Fruit fly (Drosophila melanogaster) whole organism, embryonic: Measurements from ENCODE around the gene CG13127.

ENCODE experiments used
- CG4854 ChIP-seq: fragments of 200-800 bp; sonication (Bioruptor generic); optimal IDR thresholded peaks from 2 replicates; lab custom pipeline; 2016; ENCODE audit warnings: missing biosample characterization, missing genetic modification characterization, inconsistent platforms
- CG7556 ChIP-seq: fragments of 200-800 bp; sonication (Bioruptor generic); optimal IDR thresholded peaks from 2 replicates; lab custom pipeline; 2017; ENCODE audit warnings: missing biosample characterization, mild to moderate bottlenecking, missing genetic modification characterization
- Dfd ChIP-seq, 2 experiments: fragments of >200 bp; optimal IDR thresholded peaks; 2 replicates each; lab custom pipeline; 2017; ENCODE audit warnings: missing biosample characterization in 2 of 2, missing genetic modification characterization in 2 of 2
- Hr78 ChIP-seq, 2 experiments: fragments of 200-800 bp in 1 of 2; fragments of >200 bp in 1 of 2; sonication (Bioruptor generic) in 1 of 2; optimal IDR thresholded peaks; 2 replicates each; lab custom pipeline; 2017 to 2019; ENCODE audit warnings: missing biosample characterization in 2 of 2, missing genetic modification characterization in 2 of 2, mild to moderate bottlenecking in 1 of 2, moderate library complexity in 1 of 2
- Med ChIP-seq: fragments of 200-800 bp; sonication (Bioruptor generic); peaks from one replicate; lab custom pipeline; 2016; ENCODE audit warnings: missing biosample characterization, missing genetic modification characterization, mild to moderate bottlenecking, inconsistent platforms, moderate library complexity
- eve ChIP-seq, 2 experiments: fragments of >200 bp; optimal IDR thresholded peaks; 2 replicates each; lab custom pipeline; 2017; ENCODE audit warnings: missing biosample characterization in 2 of 2, missing genetic modification characterization in 2 of 2
- ewg ChIP-seq: fragments of 200-800 bp; sonication (Bioruptor generic); optimal IDR thresholded peaks from 3 replicates; lab custom pipeline; 2017; ENCODE audit warnings: mild to moderate bottlenecking, missing biosample characterization, missing genetic modification reagents, missing genetic modification characterization
- gfzf ChIP-seq: fragments of 200-800 bp; sonication (Bioruptor generic); optimal IDR thresholded peaks from 2 replicates; lab custom pipeline; 2016; ENCODE audit warnings: missing biosample characterization, mild to moderate bottlenecking, missing genetic modification characterization, moderate library complexity
- pfk ChIP-seq: fragments of 200-800 bp; sonication (Bioruptor generic); optimal IDR thresholded peaks from 2 replicates; lab custom pipeline; 2018; ENCODE audit warnings: missing biosample characterization, mild to moderate bottlenecking, missing genetic modification characterization, moderate library complexity
- psq ChIP-seq: fragments of 200-800 bp; sonication (Bioruptor generic); optimal IDR thresholded peaks from 2 replicates; lab custom pipeline; 2017; ENCODE audit warnings: missing biosample characterization, missing genetic modification characterization
- stwl ChIP-seq: fragments of 200-800 bp; sonication (Bioruptor generic); optimal IDR thresholded peaks from 3 replicates; lab custom pipeline; 2018; ENCODE audit warnings: missing biosample characterization, mild to moderate bottlenecking, missing genetic modification characterization, moderate library complexity

DNA sequence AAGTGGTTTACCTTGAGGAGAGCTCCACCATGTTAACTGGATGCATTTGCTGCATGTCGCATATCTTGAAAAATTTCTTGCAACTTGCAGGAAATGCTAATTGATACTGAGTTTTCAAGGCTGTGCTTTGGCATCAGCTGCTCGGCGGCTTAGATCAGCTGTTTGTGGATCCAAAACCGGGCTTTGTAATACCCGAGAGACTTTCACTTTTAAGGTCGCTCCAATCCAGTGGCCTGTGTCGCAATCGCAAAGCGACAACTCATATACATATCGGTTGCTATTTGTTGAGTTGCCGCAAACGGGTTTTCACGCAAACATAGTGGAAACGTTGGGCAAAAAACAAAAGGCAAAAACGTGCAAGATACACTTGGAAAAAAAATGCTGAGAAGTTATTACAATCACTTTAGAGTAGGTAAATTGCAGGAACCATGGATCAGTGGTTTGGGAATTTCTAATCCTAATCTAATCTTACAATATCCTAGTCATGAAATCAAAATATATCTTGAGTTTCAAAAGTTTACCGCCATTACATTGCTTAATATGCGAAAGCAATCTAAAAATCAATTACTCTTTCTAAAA is 9.4 kb downstream of the CG13127 start:
- TF ChIP-seq pfk (GFP tag; lab: Kevin White, UChicago) (no peak), gfzf (GFP tag; lab: Kevin White, UChicago) (no peak), stwl (tag; lab: Kevin White, UChicago) (no peak), CG7556 (GFP tag; lab: Kevin White, UChicago) (no peak), Hr78 (GFP tag; optimal IDR thresholded peaks at IDR 0.05; lab: Kevin White, UChicago) (no peak), Med (GFP tag; lab: Kevin White, UChicago) (no peak), ewg (GFP tag; lab: Kevin White, UChicago) (no peak), psq (GFP tag; lab: Kevin White, UChicago) (no peak), Dfd (GFP tag; optimal IDR thresholded peaks at IDR 0.05; lab: Kevin White, UChicago) (no peak), eve (GFP tag; optimal IDR thresholded peaks at IDR 0.05; lab: Kevin White, UChicago) (no peak), CG4854 (GFP tag; lab: Kevin White, UChicago) (no peak)
